Fruit fly (Drosophila melanogaster) whole organism, wandering third instar larva: ENCODE data around the gene pn.

ENCODE experiments used
- Sp1 ChIP-seq: fragments of 200-800 bp; sonication (Bioruptor generic); optimal IDR thresholded peaks from 3 replicates; lab custom pipeline; 2019; ENCODE audit warnings: missing biosample characterization, mild to moderate bottlenecking, missing genetic modification characterization, moderate library complexity
- pan ChIP-seq: fragments of >200 bp; optimal IDR thresholded peaks from 2 replicates; lab custom pipeline; 2017

DNA sequence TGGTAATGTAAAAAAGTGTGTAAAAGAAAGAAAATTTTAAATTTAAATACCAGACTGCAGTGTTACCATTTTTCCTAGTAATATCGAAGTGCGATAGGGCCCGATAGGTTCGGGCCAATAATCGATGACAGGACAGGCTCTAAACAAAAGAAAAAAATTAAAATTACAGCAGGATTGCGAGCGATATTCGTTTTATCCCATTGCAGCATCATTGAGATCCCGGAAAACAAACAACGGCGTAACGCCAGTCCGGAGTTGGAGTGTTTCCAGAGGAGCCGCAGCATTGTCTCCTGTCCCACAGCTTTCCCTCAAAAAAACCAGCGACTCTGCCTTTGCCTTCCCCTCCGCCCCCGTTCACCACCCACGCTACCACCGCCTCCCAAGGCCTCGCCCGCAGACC lies 44.1 kb downstream of the pn start, which contains the start of gene pcx:
- TF ChIP-seq Sp1 (GFP tag; lab: Kevin White, UChicago) = no peak
- no peak for TF ChIP-seq pan
